Worm (Caenorhabditis elegans) whole organism, L3 larva: Measurements from ENCODE around the gene rib-2.

ENCODE experiments used
- elt-2 ChIP-seq: sonication (generic microtip); optimal IDR thresholded peaks from 2 replicates; lab custom pipeline; 2016; ENCODE audit warnings: missing genetic modification reagents, mild to moderate bottlenecking, missing genetic modification characterization, missing compliant biosample characterization
- fos-1 ChIP-seq: fragments of 150-350 bp; optimal IDR thresholded peaks from 2 replicates; lab custom pipeline; 2014; ENCODE audit warnings: missing biosample characterization, missing genetic modification characterization
- skn-1 ChIP-seq: fragments of 150-350 bp; optimal IDR thresholded peaks from 2 replicates; lab custom pipeline; 2014; ENCODE audit warnings: missing biosample characterization, missing genetic modification characterization

- TF ChIP-seq fos-1, result no peak
- no peak for TF ChIP-seq skn-1 (tag; lab: Kevin White, UChicago)
- TF ChIP-seq elt-2 (tag; lab: Kevin White, UChicago), result no peak
These were observed 39.8 kb upstream of the rib-2 start for ce11 chrIII:10702805-10703204.
